Worm (Caenorhabditis elegans) whole organism, early embryonic: ENCODE results near the gene C25G4.7.
"Not testable (repeated sequence)": the region's sequence is repeated elsewhere in the genome, so short reads cannot be mapped to it uniquely, and the experiment has no call there.

Experiments used
- B0310.2 ChIP-seq: sonication (generic microtip); optimal IDR thresholded peaks from 2 replicates; lab custom pipeline; 2016; ENCODE audit warnings: mild to moderate bottlenecking, missing genetic modification characterization, missing compliant biosample characterization
- F13C5.2 ChIP-seq: sonication (generic microtip); optimal IDR thresholded peaks from 2 replicates; lab custom pipeline; 2017; ENCODE audit warnings: mild to moderate bottlenecking, missing genetic modification characterization, inconsistent platforms, missing compliant biosample characterization
- aly-1 ChIP-seq: sonication (generic microtip); optimal IDR thresholded peaks from 2 replicates; lab custom pipeline; 2016; ENCODE audit warnings: missing genetic modification characterization, missing compliant biosample characterization
- ama-1 ChIP-seq: fragments of 150-350 bp; optimal IDR thresholded peaks from 2 replicates; lab custom pipeline; 2014
- ceh-13 ChIP-seq: fragments of 200-800 bp; sonication (Bioruptor generic); optimal IDR thresholded peaks from 2 replicates; lab custom pipeline; 2018; ENCODE audit warnings: mild to moderate bottlenecking, missing genetic modification characterization, missing compliant biosample characterization
- ceh-36 ChIP-seq: sonication (generic microtip); optimal IDR thresholded peaks from 2 replicates; lab custom pipeline; 2016; ENCODE audit warnings: missing genetic modification characterization, inconsistent platforms, missing compliant biosample characterization
- ets-7 ChIP-seq: sonication (generic microtip); optimal IDR thresholded peaks from 2 replicates; lab custom pipeline; 2016; ENCODE audit warnings: missing genotype, missing genetic modification characterization, missing compliant biosample characterization
- flt-1 ChIP-seq: fragments of 200-800 bp; sonication (Bioruptor generic); IDR thresholded peaks from 2 replicates; pipeline ENCODE4 v1.3.6; 2022; ENCODE audit warnings: missing genetic modification characterization, missing compliant biosample characterization
- hmbx-1 ChIP-seq: sonication (generic microtip); optimal IDR thresholded peaks from 2 replicates; lab custom pipeline; 2016; ENCODE audit warnings: mild to moderate bottlenecking, missing genetic modification characterization, missing compliant biosample characterization
- hmg-4 ChIP-seq: fragments of 200-800 bp; sonication (Bioruptor generic); optimal IDR thresholded peaks from 2 replicates; lab custom pipeline; 2018; ENCODE audit warnings: mild to moderate bottlenecking, missing genetic modification characterization, missing compliant biosample characterization
- hnd-1 ChIP-seq: sonication (generic microtip); optimal IDR thresholded peaks from 2 replicates; lab custom pipeline; 2016; ENCODE audit warnings: missing genetic modification characterization, missing compliant biosample characterization
- pes-1 ChIP-seq: fragments of 200-800 bp; sonication (Bioruptor generic); IDR thresholded peaks from 2 replicates; pipeline ENCODE4 v1.3.6; 2022; ENCODE audit warnings: missing genetic modification reagents, missing genetic modification characterization, missing compliant biosample characterization
- scrt-1 ChIP-seq: fragments of 200-800 bp; sonication (Bioruptor generic); IDR thresholded peaks from 2 replicates; pipeline ENCODE4 v1.3.6; 2022; ENCODE audit warnings: missing genetic modification characterization, missing compliant biosample characterization
- sea-1 ChIP-seq: fragments of 200-800 bp; sonication (Bioruptor generic); conservative IDR thresholded peaks from 2 replicates; pipeline ENCODE4 v1.3.6; 2022; ENCODE audit warnings: missing genetic modification characterization, missing compliant biosample characterization
- tbx-11 ChIP-seq: fragments of 200-800 bp; sonication (Bioruptor generic); IDR thresholded peaks from 2 replicates; pipeline ENCODE4 v1.3.6; 2022; ENCODE audit warnings: missing genetic modification characterization, missing compliant biosample characterization
- tbx-37 ChIP-seq: fragments of 200-800 bp; sonication (Bioruptor generic); conservative IDR thresholded peaks from 2 replicates; pipeline ENCODE4 v1.3.6; 2022; ENCODE audit warnings: missing genetic modification reagents, missing genetic modification characterization, missing compliant biosample characterization
- tra-4 ChIP-seq: sonication (generic microtip); optimal IDR thresholded peaks from 2 replicates; lab custom pipeline; 2017; ENCODE audit warnings: missing genetic modification characterization, missing compliant biosample characterization

Gene C25G4.7

DNA sequence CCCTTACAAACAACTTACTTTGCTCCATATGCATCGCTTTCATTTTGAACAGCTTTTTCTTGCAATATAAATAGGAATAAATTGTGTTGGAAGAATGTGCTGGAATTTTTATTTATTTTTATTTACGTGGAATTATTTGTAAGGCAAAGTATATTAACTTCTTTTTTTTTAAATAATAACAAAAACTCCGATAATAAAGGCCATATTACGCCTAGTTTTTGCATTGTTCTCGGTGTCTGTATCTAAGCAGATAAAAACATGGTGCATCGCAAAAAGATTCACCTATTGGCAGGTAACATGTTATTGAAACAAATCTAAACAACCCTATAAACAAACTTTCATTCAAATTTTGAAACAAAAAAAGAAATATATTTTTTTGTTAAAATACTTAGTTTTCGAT is 6.7 kb downstream of the C25G4.7 start, which contains the start of gene C25G4.8:
Gene C25G4.8 (minus strand): TSS at position 101 of the 400 bp plus-strand sequence.
- TF ChIP-seq hmbx-1 (tag; lab: Kevin White, UChicago) (no peak), F13C5.2 (tag; lab: Kevin White, UChicago) (no peak), aly-1 (no peak), ets-7 (no peak), sea-1 (GFP tag; lab: Robert Waterston, UW) (no peak), flt-1 (GFP tag; lab: Robert Waterston, UW) (no peak), B0310.2 (tag; lab: Kevin White, UChicago) (no peak), scrt-1 (GFP tag; lab: Robert Waterston, UW) (no peak), tbx-37 (GFP tag; lab: Robert Waterston, UW) (no peak), tra-4 (tag; lab: Kevin White, UChicago) (no peak), ceh-13 (GFP tag; lab: Kevin White, UChicago) (no peak), hnd-1 (tag; lab: Kevin White, UChicago) (no peak), tbx-11 (GFP tag; lab: Robert Waterston, UW) (no peak), pes-1 (GFP tag; lab: Robert Waterston, UW) (no peak), ceh-36 (tag; lab: Kevin White, UChicago) (no peak), ama-1 (lab: Kevin White, UChicago) (no peak), hmg-4 (no peak)

DNA sequence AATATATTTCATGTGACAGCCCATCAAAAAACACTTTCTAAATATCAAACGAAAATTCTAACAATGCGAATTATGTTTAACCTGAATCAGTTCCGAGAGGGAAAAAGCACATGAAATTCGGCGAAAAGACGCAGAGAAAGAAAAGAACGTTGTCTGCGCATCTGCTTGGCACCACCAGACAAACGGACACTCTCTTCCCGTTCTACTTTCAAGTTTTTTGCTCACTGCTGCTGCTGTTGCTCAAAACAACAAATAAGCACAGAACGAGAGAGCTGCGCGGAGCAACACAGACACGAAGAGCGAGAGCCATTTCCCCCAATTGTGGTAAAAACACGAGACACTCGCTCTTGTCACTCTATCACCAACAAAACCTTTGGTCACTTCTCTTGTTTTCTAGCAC is 8.1 kb downstream of the C25G4.7 start:
- TF ChIP-seq aly-1 (no peak), hmbx-1 (tag; lab: Kevin White, UChicago) (no peak), scrt-1 (GFP tag; lab: Robert Waterston, UW) (no peak), pes-1 (GFP tag; lab: Robert Waterston, UW) (no peak), tra-4 (tag; lab: Kevin White, UChicago) (no peak)

DNA sequence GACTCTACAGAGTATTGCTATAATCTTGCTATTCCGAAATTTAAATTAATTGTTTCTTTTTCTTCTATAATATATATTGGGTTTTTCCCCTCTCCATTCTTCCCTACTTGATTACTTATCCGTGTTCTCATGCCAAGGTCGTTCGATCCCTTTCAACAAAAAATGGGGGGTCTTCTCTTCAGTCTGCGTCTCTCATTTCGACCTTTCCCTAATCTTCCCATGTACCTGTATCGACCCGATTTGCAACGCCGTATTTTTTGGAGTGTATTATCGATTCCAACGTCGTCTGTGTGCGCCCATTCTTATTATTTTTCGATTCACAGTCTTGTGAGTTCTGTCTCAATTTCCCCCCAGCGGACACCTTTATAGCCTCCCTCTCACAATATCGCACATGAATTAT is 11.0 kb downstream of the C25G4.7 start:
- TF ChIP-seq B0310.2 (tag; lab: Kevin White, UChicago) (no peak), ceh-13 (GFP tag; lab: Kevin White, UChicago) (no peak), flt-1 (GFP tag; lab: Robert Waterston, UW) (no peak), hmbx-1 (tag; lab: Kevin White, UChicago) (no peak), F13C5.2 (tag; lab: Kevin White, UChicago) (no peak), hmg-4 (no peak), ama-1 (lab: Kevin White, UChicago) (no peak), scrt-1 (GFP tag; lab: Robert Waterston, UW) (no peak), hnd-1 (tag; lab: Kevin White, UChicago) (no peak), tbx-11 (GFP tag; lab: Robert Waterston, UW) (no peak), tbx-37 (GFP tag; lab: Robert Waterston, UW) (no peak), aly-1 (no peak), ceh-36 (tag; lab: Kevin White, UChicago) (no peak), sea-1 (GFP tag; lab: Robert Waterston, UW) (no peak), pes-1 (GFP tag; lab: Robert Waterston, UW) (no peak), ets-7 (no peak), tra-4 (tag; lab: Kevin White, UChicago) (no peak)

DNA sequence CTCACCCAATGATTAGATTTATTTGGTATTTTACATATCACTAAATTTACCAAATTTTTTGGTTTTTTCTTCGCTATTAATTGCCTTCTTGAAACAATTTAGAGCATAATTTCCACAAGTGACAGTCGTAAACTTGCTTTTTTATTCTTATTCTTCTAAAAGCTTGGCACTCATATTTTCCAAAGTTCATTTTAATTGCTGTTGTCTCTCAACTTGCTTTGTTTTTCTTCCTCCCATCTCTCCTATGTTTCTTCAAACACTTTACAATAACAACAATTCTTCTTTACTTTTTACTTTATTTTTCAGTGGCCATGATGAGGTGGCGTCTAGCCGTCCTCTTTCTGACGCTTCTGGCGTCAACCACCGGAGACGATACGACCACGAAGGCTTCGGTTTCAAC is 11.6 kb downstream of the C25G4.7 start, which contains the start of gene igdb-2:
Gene igdb-2 (plus strand): TSS at position 301 of the 400 bp plus-strand sequence.
- no peak for TF ChIP-seq tbx-11 (GFP tag; lab: Robert Waterston, UW)
- TF ChIP-seq scrt-1 (GFP tag; lab: Robert Waterston, UW), result no peak
- TF ChIP-seq flt-1 (GFP tag; lab: Robert Waterston, UW), result no peak

DNA sequence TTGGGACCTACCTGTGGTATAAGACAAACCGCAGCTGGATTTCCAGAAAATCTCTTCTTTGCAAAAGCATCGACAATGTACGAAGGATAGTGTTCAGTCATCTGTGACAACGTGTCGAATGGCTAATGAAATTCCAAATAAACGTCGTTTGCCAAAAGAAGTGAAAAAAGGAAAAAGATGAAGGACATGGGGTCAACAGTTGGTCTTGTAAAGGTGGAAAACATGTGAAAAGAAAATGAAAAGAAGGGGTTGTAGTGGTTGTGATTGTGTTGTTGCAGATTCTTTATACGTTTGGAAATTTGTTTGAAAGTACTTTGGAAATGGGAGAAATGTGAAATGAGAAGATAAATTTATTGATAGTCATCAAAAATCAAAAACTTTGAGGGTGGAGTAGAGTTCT is 20.2 kb downstream of the C25G4.7 start, which contains the start of gene T04A11.1:
Gene T04A11.1 (minus strand): TSS at position 101 of the 400 bp plus-strand sequence.
- not testable (repeated sequence) for TF ChIP-seq tbx-37 (GFP tag; lab: Robert Waterston, UW); hmbx-1 (tag; lab: Kevin White, UChicago); F13C5.2 (tag; lab: Kevin White, UChicago)

DNA sequence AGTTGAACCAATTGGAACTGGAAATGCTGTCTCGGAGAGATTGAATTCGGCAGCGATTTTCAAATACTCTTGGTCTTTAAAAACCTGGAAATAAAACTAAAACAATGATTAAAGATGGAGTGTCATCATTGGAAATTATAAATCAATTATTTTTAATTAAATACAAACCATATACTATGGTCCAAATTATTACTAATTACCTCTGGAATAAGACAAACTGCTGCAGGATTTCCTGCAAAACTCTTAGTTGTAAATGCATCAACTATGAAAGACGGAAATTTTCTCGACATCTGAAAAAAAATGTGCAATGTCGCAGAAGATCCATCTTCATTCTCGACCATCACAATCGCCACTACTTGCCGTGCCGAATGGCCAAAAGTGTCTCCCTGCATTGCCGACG is 22.0 kb downstream of the C25G4.7 start, which contains the start of gene igdb-1:
Gene igdb-1 (plus strand): TSS at position 301 of the 400 bp plus-strand sequence.
- TF ChIP-seq F13C5.2 (tag; lab: Kevin White, UChicago); aly-1; ceh-36 (tag; lab: Kevin White, UChicago): not testable (repeated sequence)

DNA sequence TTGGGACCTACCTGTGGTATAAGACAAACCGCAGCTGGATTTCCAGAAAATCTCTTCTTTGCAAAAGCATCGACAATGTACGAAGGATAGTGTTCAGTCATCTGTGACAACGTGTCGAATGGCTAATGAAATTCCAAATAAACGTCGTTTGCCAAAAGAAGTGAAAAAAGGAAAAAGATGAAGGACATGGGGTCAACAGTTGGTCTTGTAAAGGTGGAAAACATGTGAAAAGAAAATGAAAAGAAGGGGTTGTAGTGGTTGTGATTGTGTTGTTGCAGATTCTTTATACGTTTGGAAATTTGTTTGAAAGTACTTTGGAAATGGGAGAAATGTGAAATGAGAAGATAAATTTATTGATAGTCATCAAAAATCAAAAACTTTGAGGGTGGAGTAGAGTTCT is 27.8 kb downstream of the C25G4.7 start, which contains the start of gene T04A11.4:
Gene T04A11.4 (minus strand): TSS at position 101 of the 400 bp plus-strand sequence.
- TF ChIP-seq ama-1 (lab: Kevin White, UChicago); aly-1; tbx-11 (GFP tag; lab: Robert Waterston, UW): not testable (repeated sequence)

DNA sequence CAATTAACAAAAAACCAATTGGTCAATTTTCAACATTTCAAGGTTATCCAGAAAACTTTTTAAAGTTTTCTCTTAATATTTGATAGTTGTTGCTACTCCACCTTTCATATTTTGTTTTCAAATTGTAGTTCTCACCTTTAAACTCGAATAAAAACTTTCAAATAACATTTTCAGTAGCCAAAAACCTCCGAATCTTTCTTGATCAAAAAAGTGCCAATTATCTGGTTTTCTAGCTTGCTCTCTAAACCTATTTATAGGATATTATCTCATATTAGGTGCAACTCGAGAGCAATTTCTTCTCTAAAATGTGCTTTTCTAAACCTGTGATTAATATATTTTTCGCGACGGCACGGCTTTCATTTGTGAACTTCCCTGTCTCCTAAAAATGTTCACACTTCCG is 30.5 kb downstream of the C25G4.7 start, which contains the start of gene sru-26:
Gene sru-26 (plus strand): TSS at position 301 of the 400 bp plus-strand sequence.
- no peak for TF ChIP-seq B0310.2 (tag; lab: Kevin White, UChicago)
- no peak for TF ChIP-seq ets-7
- no peak for TF ChIP-seq tbx-37 (GFP tag; lab: Robert Waterston, UW)
- TF ChIP-seq aly-1, result no peak
- TF ChIP-seq tra-4 (tag; lab: Kevin White, UChicago), result no peak
